Fruit fly (Drosophila melanogaster) whole organism, adult: ENCODE measurements around the gene CG34043.

ENCODE experiments used
- Clk ChIP-seq: fragments of 200-800 bp; sonication (Bioruptor generic); optimal IDR thresholded peaks from 2 replicates; lab custom pipeline; 2017; ENCODE audit warnings: missing biosample characterization, missing genetic modification characterization
- kay ChIP-seq: fragments of 200-800 bp; sonication (Bioruptor generic); peaks from one replicate; lab custom pipeline; 2016; ENCODE audit warnings: missing biosample characterization, missing genetic modification characterization, borderline replicate concordance
- ovo ChIP-seq: fragments of 200-800 bp; sonication (Bioruptor generic); optimal IDR thresholded peaks from 2 replicates; lab custom pipeline; 2016; ENCODE audit warnings: missing biosample characterization, missing genetic modification characterization
- pad ChIP-seq: fragments of 200-800 bp; sonication (Bioruptor generic); optimal IDR thresholded peaks from 3 replicates; lab custom pipeline; 2017; ENCODE audit warnings: missing biosample characterization, missing genetic modification characterization, mild to moderate bottlenecking, moderate library complexity, missing genetic modification reagents
- tj ChIP-seq: fragments of 200-800 bp; sonication (Bioruptor generic); optimal IDR thresholded peaks from 3 replicates; lab custom pipeline; 2017; ENCODE audit warnings: missing biosample characterization, mild to moderate bottlenecking, missing genetic modification characterization, moderate library complexity

DNA sequence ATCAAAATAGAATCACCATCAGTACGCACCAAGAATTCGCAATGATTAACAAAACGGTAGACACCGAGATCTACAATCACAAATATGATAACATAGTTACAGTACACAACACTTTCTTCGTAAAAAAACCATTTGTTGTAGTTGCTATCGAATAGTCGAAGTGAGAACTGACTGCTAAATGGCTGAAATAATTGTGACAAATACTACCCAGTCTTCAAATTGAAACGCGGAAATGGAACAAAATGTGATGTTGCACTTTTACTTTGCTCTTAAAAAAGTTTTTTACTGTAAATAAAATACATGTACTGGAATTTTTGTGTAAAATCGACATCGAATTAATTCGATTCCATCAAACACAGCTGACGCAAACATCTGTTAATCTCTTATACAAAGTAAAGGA, 49.2 kb downstream of the CG34043 start, which contains the start of gene ova:
- TF ChIP-seq kay (GFP tag; lab: Kevin White, UChicago) (no peak), ovo (GFP tag; lab: Kevin White, UChicago) (no peak), pad (GFP tag; lab: Kevin White, UChicago) (no peak), Clk (no peak), tj (no peak)
